Worm (Caenorhabditis elegans) whole organism, midembryonic: ENCODE data around the gene C14E2.6.

Source experiments
- T22C8.4 ChIP-seq: fragments of 200-800 bp; sonication (Bioruptor generic); IDR thresholded peaks from 2 replicates; pipeline ENCODE4 v1.3.6; 2022; ENCODE audit warnings: missing genetic modification characterization, missing compliant biosample characterization
- cog-1 ChIP-seq: sonication (generic microtip); optimal IDR thresholded peaks from 2 replicates; lab custom pipeline; 2016; ENCODE audit warnings: missing genetic modification characterization, missing compliant biosample characterization
- flt-1 ChIP-seq: fragments of 200-800 bp; sonication (Bioruptor generic); IDR thresholded peaks from 2 replicates; pipeline ENCODE4 v1.3.6; 2022; ENCODE audit warnings: missing genetic modification characterization, missing compliant biosample characterization
- klf-2 ChIP-seq: fragments of 200-800 bp; sonication (Bioruptor generic); conservative IDR thresholded peaks from 2 replicates; pipeline ENCODE4 v1.3.6; 2022; ENCODE audit warnings: missing genetic modification reagents, missing genetic modification characterization, missing compliant biosample characterization
- med-1 ChIP-seq: sonication (generic microtip); optimal IDR thresholded peaks from 2 replicates; lab custom pipeline; 2017; ENCODE audit warnings: missing genetic modification characterization, mild to moderate bottlenecking, missing compliant biosample characterization, antibody characterized with exemption, missing genetic modification reagents; ENCODE audit not compliant: insufficient read depth
- ref-1 ChIP-seq: fragments of 200-800 bp; sonication (Bioruptor generic); conservative IDR thresholded peaks from 2 replicates; pipeline ENCODE4 v1.3.6; 2022; ENCODE audit warnings: missing genetic modification reagents, missing genetic modification characterization, missing compliant biosample characterization
- tab-1 ChIP-seq: fragments of 200-800 bp; sonication (Bioruptor generic); IDR thresholded peaks from 2 replicates; pipeline ENCODE4 v1.3.6; 2022; ENCODE audit warnings: missing genetic modification characterization, missing compliant biosample characterization
- ztf-23 ChIP-seq: fragments of 200-800 bp; sonication (Bioruptor generic); IDR thresholded peaks from 2 replicates; pipeline ENCODE4 v1.3.6; 2022; ENCODE audit warnings: missing genetic modification reagents, missing genetic modification characterization, missing compliant biosample characterization

DNA sequence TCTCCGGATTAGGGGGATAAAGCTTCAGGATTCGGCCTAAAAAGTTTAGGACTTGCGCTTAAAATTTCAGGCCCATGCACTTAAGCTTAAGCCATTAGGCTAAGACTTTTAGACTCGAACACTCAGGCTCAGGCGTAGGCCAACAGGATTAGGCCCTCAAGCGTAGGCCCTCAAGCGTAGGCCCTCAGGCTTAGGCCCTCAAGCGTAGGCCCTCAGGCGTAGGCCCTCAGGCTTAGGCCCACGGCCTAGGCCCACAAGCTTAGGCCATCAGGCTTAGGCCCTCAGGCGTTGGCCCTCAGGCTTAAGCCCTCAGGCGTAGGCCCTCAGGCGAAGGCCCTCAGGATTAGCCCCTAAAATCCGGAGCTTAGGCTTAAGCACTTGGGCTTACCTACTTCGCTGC is 20.7 kb upstream of the C14E2.6 start:
- no peak for TF ChIP-seq ref-1 (GFP tag; lab: Robert Waterston, UW)
- TF ChIP-seq T22C8.4 (GFP tag; lab: Robert Waterston, UW) = no peak
- TF ChIP-seq cog-1 (tag; lab: Kevin White, UChicago) = no peak
- TF ChIP-seq klf-2 = no peak
- TF ChIP-seq tab-1 (GFP tag; lab: Robert Waterston, UW) = no peak
- no peak for TF ChIP-seq med-1
- TF ChIP-seq flt-1 (GFP tag; lab: Robert Waterston, UW) = no peak
- TF ChIP-seq ztf-23 (GFP tag; lab: Robert Waterston, UW) = no peak
